Worm (Caenorhabditis elegans) whole organism, L2 larva: ENCODE results near the gene F52C6.3.
A peak's percentile ranks its signal among the peaks of the same experiment; 100 is the strongest.

Experiments used
- C34F6.9 ChIP-seq: fragments of 150-350 bp; optimal IDR thresholded peaks from 2 replicates; lab custom pipeline; 2014; ENCODE audit warnings: missing biosample characterization, missing genetic modification characterization
- F13H6.1 ChIP-seq: sonication (generic microtip); optimal IDR thresholded peaks from 2 replicates; lab custom pipeline; 2016; ENCODE audit warnings: missing genetic modification characterization, missing compliant biosample characterization
- Y55F3AM.14 ChIP-seq: fragments of 200-800 bp; sonication (Bioruptor generic); optimal IDR thresholded peaks from 2 replicates; lab custom pipeline; 2018; ENCODE audit warnings: mild to moderate bottlenecking, missing genetic modification characterization, missing compliant biosample characterization
- alr-1 ChIP-seq: fragments of 150-350 bp; optimal IDR thresholded peaks from 2 replicates; lab custom pipeline; 2014; ENCODE audit warnings: missing biosample characterization, missing genetic modification characterization
- aly-2 ChIP-seq: fragments of 150-350 bp; optimal IDR thresholded peaks from 2 replicates; lab custom pipeline; 2014; ENCODE audit warnings: missing biosample characterization, missing genetic modification characterization
- blmp-1 ChIP-seq: sonication (generic microtip); optimal IDR thresholded peaks from 2 replicates; lab custom pipeline; 2017; ENCODE audit warnings: missing genetic modification characterization, mild to moderate bottlenecking, missing compliant biosample characterization, antibody characterized with exemption, moderate library complexity; ENCODE audit not compliant: insufficient read depth
- ceh-16 ChIP-seq: fragments of 150-350 bp; optimal IDR thresholded peaks from 2 replicates; lab custom pipeline; 2014; ENCODE audit warnings: missing biosample characterization, missing genetic modification characterization
- ceh-82 ChIP-seq: fragments of 150-350 bp; optimal IDR thresholded peaks from 2 replicates; lab custom pipeline; 2014; ENCODE audit warnings: missing biosample characterization, missing genetic modification characterization
- crh-2 ChIP-seq: sonication (generic microtip); optimal IDR thresholded peaks from 2 replicates; lab custom pipeline; 2017; ENCODE audit warnings: missing biosample characterization, missing genetic modification characterization
- dmd-4 ChIP-seq: sonication (generic microtip); optimal IDR thresholded peaks from 2 replicates; lab custom pipeline; 2017; ENCODE audit warnings: missing biosample characterization, missing genetic modification characterization
- elt-1 ChIP-seq: fragments of 150-350 bp; optimal IDR thresholded peaks from 2 replicates; lab custom pipeline; 2014; ENCODE audit warnings: missing biosample characterization, missing genetic modification characterization
- elt-3 ChIP-seq: sonication (generic microtip); optimal IDR thresholded peaks from 2 replicates; lab custom pipeline; 2017; ENCODE audit warnings: missing biosample characterization, missing genetic modification characterization
- fos-1 ChIP-seq: fragments of 150-350 bp; optimal IDR thresholded peaks from 2 replicates; lab custom pipeline; 2014; ENCODE audit warnings: missing biosample characterization, missing genetic modification characterization
- gmeb-1 ChIP-seq: fragments of 150-350 bp; optimal IDR thresholded peaks from 2 replicates; lab custom pipeline; 2014; ENCODE audit warnings: missing biosample characterization, missing genetic modification characterization
- lin-11 ChIP-seq: fragments of 150-350 bp; sonication (generic microtip); optimal IDR thresholded peaks from 2 replicates; lab custom pipeline; 2014; ENCODE audit warnings: missing biosample characterization, missing genetic modification characterization, inconsistent platforms, mixed read lengths
- mab-5 ChIP-seq: fragments of 150-350 bp; optimal IDR thresholded peaks from 2 replicates; lab custom pipeline; 2014; ENCODE audit warnings: missing biosample characterization, missing genetic modification characterization
- mbf-1 ChIP-seq: sonication (generic microtip); optimal IDR thresholded peaks from 2 replicates; lab custom pipeline; 2017; ENCODE audit warnings: missing biosample characterization, missing genetic modification characterization
- mdl-1 ChIP-seq, 2 experiments: fragments of 150-350 bp in 1 of 2; sonication (generic microtip) in 1 of 2; optimal IDR thresholded peaks; 2 replicates each; lab custom pipeline; 2017; ENCODE audit warnings: missing biosample characterization in 2 of 2, missing genetic modification characterization in 2 of 2
- nhr-10 ChIP-seq: sonication (generic microtip); optimal IDR thresholded peaks from 2 replicates; lab custom pipeline; 2017; ENCODE audit warnings: missing biosample characterization, missing genetic modification characterization
- nhr-11 ChIP-seq: fragments of 150-350 bp; optimal IDR thresholded peaks from 2 replicates; lab custom pipeline; 2014; ENCODE audit warnings: missing biosample characterization, missing genetic modification characterization
- nhr-12 ChIP-seq: fragments of 150-350 bp; optimal IDR thresholded peaks from 2 replicates; lab custom pipeline; 2014; ENCODE audit warnings: missing biosample characterization, missing genetic modification characterization
- nhr-23 ChIP-seq: fragments of 150-350 bp; optimal IDR thresholded peaks from 2 replicates; lab custom pipeline; 2014; ENCODE audit warnings: missing biosample characterization, missing genetic modification reagents, missing genetic modification characterization
- nhr-237 ChIP-seq: fragments of 150-350 bp; optimal IDR thresholded peaks from 2 replicates; lab custom pipeline; 2014; ENCODE audit warnings: missing biosample characterization, missing genetic modification characterization
- nhr-6 ChIP-seq: fragments of 150-350 bp; optimal IDR thresholded peaks from 2 replicates; lab custom pipeline; 2014; ENCODE audit warnings: missing biosample characterization, missing genetic modification characterization
- nhr-77 ChIP-seq: fragments of 150-350 bp; optimal IDR thresholded peaks from 2 replicates; lab custom pipeline; 2014; ENCODE audit warnings: missing biosample characterization, missing genetic modification characterization
- peb-1 ChIP-seq: fragments of 150-350 bp; optimal IDR thresholded peaks from 2 replicates; lab custom pipeline; 2014; ENCODE audit warnings: missing biosample characterization, missing genetic modification characterization
- skn-1 ChIP-seq: sonication (generic microtip); optimal IDR thresholded peaks from 2 replicates; lab custom pipeline; 2017; ENCODE audit warnings: missing biosample characterization, missing genetic modification characterization
- sma-3 ChIP-seq: sonication (generic microtip); optimal IDR thresholded peaks from 2 replicates; lab custom pipeline; 2016; ENCODE audit warnings: missing genetic modification reagents, missing genetic modification characterization, missing compliant biosample characterization
- sma-9 ChIP-seq, 2 experiments: fragments of 150-350 bp in 1 of 2; sonication (generic microtip) in 1 of 2; optimal IDR thresholded peaks; 2 replicates each; lab custom pipeline; 2014 to 2016; ENCODE audit warnings: missing genetic modification characterization in 2 of 2, mild to moderate bottlenecking in 1 of 2, missing biosample characterization in 1 of 2, missing compliant biosample characterization in 1 of 2, missing genetic modification reagents in 1 of 2, moderate library complexity in 1 of 2
- unc-39 ChIP-seq: fragments of 150-350 bp; optimal IDR thresholded peaks from 2 replicates; lab custom pipeline; 2014; ENCODE audit warnings: missing biosample characterization, missing genetic modification characterization
- unc-55 ChIP-seq: fragments of 150-350 bp; sonication (generic microtip); optimal IDR thresholded peaks from 3 replicates; lab custom pipeline; 2014; ENCODE audit warnings: missing biosample characterization, missing genetic modification reagents, missing genetic modification characterization
- unc-62 ChIP-seq: fragments of 150-350 bp; optimal IDR thresholded peaks from 2 replicates; lab custom pipeline; 2014; ENCODE audit warnings: missing biosample characterization, missing genetic modification reagents, missing genetic modification characterization
- zag-1 ChIP-seq: fragments of 150-350 bp; optimal IDR thresholded peaks from 2 replicates; lab custom pipeline; 2014; ENCODE audit warnings: missing biosample characterization, missing genetic modification characterization
- ztf-1 ChIP-seq: fragments of 200-800 bp; sonication (Bioruptor generic); conservative IDR thresholded peaks from 2 replicates; pipeline ENCODE4 v1.3.6; 2022; ENCODE audit warnings: missing genetic modification characterization, missing compliant biosample characterization
- ztf-11 ChIP-seq: sonication (generic microtip); optimal IDR thresholded peaks from 2 replicates; lab custom pipeline; 2017; ENCODE audit warnings: missing biosample characterization, missing genetic modification characterization
- ztf-4 ChIP-seq: fragments of 150-350 bp; optimal IDR thresholded peaks from 2 replicates; lab custom pipeline; 2014; ENCODE audit warnings: missing biosample characterization, missing genetic modification characterization

The F52C6.3 gene

ce11 chrII:1905104-1905503 is 19.5 kb upstream of the F52C6.3 start, which contains the start of gene math-22:
math-22 (plus strand) TSS chrII:1905404.
- TF ChIP-seq mbf-1 (tag; lab: Kevin White, UChicago) (no peak), fos-1 (peak; percentile 23), nhr-12 (no peak), ceh-16 (no peak), ztf-1 (no peak), Y55F3AM.14 (GFP tag; lab: Kevin White, UChicago) (no peak)

- TF ChIP-seq nhr-10 (no peak), sma-9 (GFP tag; optimal IDR thresholded peaks at IDR 0.05; lab: Kevin White, UChicago) (no peak), sma-9 (tag; optimal IDR thresholded peaks at IDR 0.05; lab: Kevin White, UChicago) (no peak), elt-3 (tag; lab: Kevin White, UChicago) (no peak), fos-1 (no peak), ceh-82 (tag; lab: Kevin White, UChicago) (no peak), blmp-1 (no peak), zag-1 (tag; lab: Kevin White, UChicago) (no peak), unc-62 (no peak), nhr-6 (tag; lab: Kevin White, UChicago) (no peak), unc-39 (tag; lab: Kevin White, UChicago) (no peak), mdl-1 (tag; optimal IDR thresholded peaks at IDR 0.05; lab: Kevin White, UChicago) (no peak), F13H6.1 (tag; lab: Kevin White, UChicago) (no peak), ztf-4 (tag; lab: Kevin White, UChicago) (no peak), ztf-11 (no peak), mbf-1 (tag; lab: Kevin White, UChicago) (no peak), sma-3 (GFP tag; lab: Kevin White, UChicago) (no peak), aly-2 (tag; lab: Kevin White, UChicago) (no peak), nhr-77 (no peak), mab-5 (tag; lab: Kevin White, UChicago) (no peak), skn-1 (tag; lab: Kevin White, UChicago) (no peak)
- TF ChIP-seq, all 48 proteins: peak for 0
Observed at ce11 chrII:1912741-1913140, 11.8 kb upstream of the F52C6.3 start, which contains the start of gene math-31. math-31 (minus strand) TSS chrII:1912841.

- no peak for TF ChIP-seq alr-1 (tag; lab: Kevin White, UChicago)
- no peak for TF ChIP-seq lin-11 (tag; lab: Kevin White, UChicago)
- no peak for TF ChIP-seq fos-1
- TF ChIP-seq elt-3 (tag; lab: Kevin White, UChicago): no peak
- TF ChIP-seq nhr-12: no peak
- TF ChIP-seq unc-62: no peak
- TF ChIP-seq unc-39 (tag; lab: Kevin White, UChicago): no peak
- TF ChIP-seq peb-1 (tag; lab: Kevin White, UChicago): no peak
- TF ChIP-seq skn-1 (tag; lab: Kevin White, UChicago): no peak
- TF ChIP-seq elt-1: no peak
- no peak for TF ChIP-seq nhr-77
- TF ChIP-seq Y55F3AM.14 (GFP tag; lab: Kevin White, UChicago): no peak
- no peak for TF ChIP-seq crh-2 (tag; lab: Kevin White, UChicago)
Observed at ce11 chrII:1917862-1918261, 6.7 kb upstream of the F52C6.3 start, which contains the start of gene bath-4. bath-4 (minus strand) TSS chrII:1917962.

ce11 chrII:1921018-1921417 is 3.5 kb upstream of the F52C6.3 start, which contains the start of gene bath-7:
bath-7 (minus strand) TSS chrII:1921118.
- TF ChIP-seq ztf-11 (no peak), C34F6.9 (no peak), nhr-11 (tag; lab: Kevin White, UChicago) (no peak), peb-1 (tag; lab: Kevin White, UChicago) (no peak), nhr-237 (tag; lab: Kevin White, UChicago) (no peak), nhr-23 (no peak), nhr-12 (no peak), unc-55 (GFP tag; lab: Kevin White, UChicago) (no peak), Y55F3AM.14 (GFP tag; lab: Kevin White, UChicago) (no peak), sma-9 (GFP tag; optimal IDR thresholded peaks at IDR 0.05; lab: Kevin White, UChicago) (no peak), sma-9 (tag; optimal IDR thresholded peaks at IDR 0.05; lab: Kevin White, UChicago) (no peak), dmd-4 (tag; lab: Kevin White, UChicago) (no peak), mdl-1 (tag; optimal IDR thresholded peaks at IDR 0.05; lab: Kevin White, UChicago) (no peak), gmeb-1 (tag; lab: Kevin White, UChicago) (no peak), elt-1 (no peak), alr-1 (tag; lab: Kevin White, UChicago) (no peak)
